Worm (Caenorhabditis elegans) whole organism, early embryonic: ENCODE data around the gene F46F5.11.

Source experiments
- B0310.2 ChIP-seq: sonication (generic microtip); optimal IDR thresholded peaks from 2 replicates; lab custom pipeline; 2016; ENCODE audit warnings: mild to moderate bottlenecking, missing genetic modification characterization, missing compliant biosample characterization
- F13C5.2 ChIP-seq: sonication (generic microtip); optimal IDR thresholded peaks from 2 replicates; lab custom pipeline; 2017; ENCODE audit warnings: mild to moderate bottlenecking, missing genetic modification characterization, inconsistent platforms, missing compliant biosample characterization
- ama-1 ChIP-seq: fragments of 150-350 bp; optimal IDR thresholded peaks from 2 replicates; lab custom pipeline; 2014
- ceh-36 ChIP-seq: sonication (generic microtip); optimal IDR thresholded peaks from 2 replicates; lab custom pipeline; 2016; ENCODE audit warnings: missing genetic modification characterization, inconsistent platforms, missing compliant biosample characterization
- flt-1 ChIP-seq: fragments of 200-800 bp; sonication (Bioruptor generic); IDR thresholded peaks from 2 replicates; pipeline ENCODE4 v1.3.6; 2022; ENCODE audit warnings: missing genetic modification characterization, missing compliant biosample characterization
- scrt-1 ChIP-seq: fragments of 200-800 bp; sonication (Bioruptor generic); IDR thresholded peaks from 2 replicates; pipeline ENCODE4 v1.3.6; 2022; ENCODE audit warnings: missing genetic modification characterization, missing compliant biosample characterization
- sea-1 ChIP-seq: fragments of 200-800 bp; sonication (Bioruptor generic); conservative IDR thresholded peaks from 2 replicates; pipeline ENCODE4 v1.3.6; 2022; ENCODE audit warnings: missing genetic modification characterization, missing compliant biosample characterization
- tra-4 ChIP-seq: sonication (generic microtip); optimal IDR thresholded peaks from 2 replicates; lab custom pipeline; 2017; ENCODE audit warnings: missing genetic modification characterization, missing compliant biosample characterization

- TF ChIP-seq ama-1 (no peak), sea-1 (GFP tag; lab: Robert Waterston, UW) (no peak), flt-1 (GFP tag; lab: Robert Waterston, UW) (no peak), F13C5.2 (tag; lab: Kevin White, UChicago) (no peak), scrt-1 (GFP tag; lab: Robert Waterston, UW) (no peak), tra-4 (tag; lab: Kevin White, UChicago) (no peak), ceh-36 (no peak), B0310.2 (tag; lab: Kevin White, UChicago) (no peak)
Measured at ce11 chrII:759788-760187, 48.8 kb upstream of the F46F5.11 start.
